Worm (Caenorhabditis elegans) whole organism, L4/young adult: ENCODE results near the gene sec-16A.2.

Experiments used
- W03F9.2 ChIP-seq: fragments of 150-350 bp; optimal IDR thresholded peaks from 2 replicates; lab custom pipeline; 2014; ENCODE audit warnings: missing biosample characterization, missing genetic modification characterization
- dao-5 ChIP-seq: sonication (generic microtip); optimal IDR thresholded peaks from 2 replicates; lab custom pipeline; 2016; ENCODE audit warnings: missing genotype, missing genetic modification characterization, moderate library complexity, missing compliant biosample characterization
- him-1 ChIP-seq: sonication (generic microtip); optimal IDR thresholded peaks from 2 replicates; lab custom pipeline; 2016; ENCODE audit warnings: missing genotype, missing genetic modification reagents, missing genetic modification characterization, missing compliant biosample characterization

DNA sequence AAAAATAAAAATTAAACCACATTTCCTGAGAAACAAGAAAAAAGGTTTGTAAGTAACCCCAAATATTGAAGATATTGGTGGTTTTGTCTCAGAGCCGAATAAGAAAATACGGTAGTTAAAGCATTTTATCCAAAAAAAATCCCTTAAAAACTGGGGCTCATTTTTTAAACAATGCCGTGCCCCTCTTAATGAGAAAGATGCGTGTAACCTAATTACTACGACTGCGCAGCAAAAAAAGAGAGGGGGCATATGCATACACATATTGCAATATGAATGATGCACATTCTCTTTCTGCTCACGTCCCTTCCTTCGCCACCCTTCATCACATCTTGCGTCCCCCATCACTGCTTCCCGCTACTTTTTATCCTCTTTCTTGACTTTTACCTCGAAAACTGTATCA lies 19.0 kb upstream of the sec-16A.2 start:
- TF ChIP-seq dao-5 (tag; lab: Kevin White, UChicago), result no peak
- no peak for TF ChIP-seq him-1 (tag; lab: Kevin White, UChicago)
- no peak for TF ChIP-seq W03F9.2
